Fruit fly (Drosophila melanogaster) whole organism, wandering third instar larva: ENCODE results near the gene mRpS25.

Experiments
- Dfd ChIP-seq: fragments of >200 bp; optimal IDR thresholded peaks from 2 replicates; lab custom pipeline; 2017; ENCODE audit warnings: missing biosample characterization, missing genetic modification characterization
- Hr78 ChIP-seq: fragments of >200 bp; optimal IDR thresholded peaks from 2 replicates; lab custom pipeline; 2017; ENCODE audit warnings: missing biosample characterization, missing genetic modification characterization
- Hr83 ChIP-seq: fragments of 200-300 bp; sonication (Bioruptor generic); optimal IDR thresholded peaks from 2 replicates; lab custom pipeline; 2016; ENCODE audit warnings: missing biosample characterization, mild to moderate bottlenecking, missing genetic modification characterization, moderate library complexity; ENCODE audit not compliant: poor library complexity, severe bottlenecking
- Mio ChIP-seq: sonication (Bioruptor generic); optimal IDR thresholded peaks from 2 replicates; lab custom pipeline; 2016; ENCODE audit warnings: missing biosample characterization, missing genetic modification characterization
- Sp1 ChIP-seq: fragments of 200-800 bp; sonication (Bioruptor generic); optimal IDR thresholded peaks from 3 replicates; lab custom pipeline; 2019; ENCODE audit warnings: missing biosample characterization, mild to moderate bottlenecking, missing genetic modification characterization, moderate library complexity
- br ChIP-seq: fragments of 200-800 bp; sonication (Bioruptor generic); optimal IDR thresholded peaks from 2 replicates; lab custom pipeline; 2016; ENCODE audit warnings: missing biosample characterization, missing genetic modification characterization
- psq ChIP-seq: fragments of 200-800 bp; sonication (Bioruptor generic); optimal IDR thresholded peaks from 3 replicates; lab custom pipeline; 2017; ENCODE audit warnings: missing biosample characterization, mild to moderate bottlenecking, missing genetic modification characterization, moderate library complexity
- usp ChIP-seq: fragments of >200 bp; optimal IDR thresholded peaks from 2 replicates; lab custom pipeline; 2017; ENCODE audit warnings: missing biosample characterization, missing genetic modification characterization

dm6 chrX:14622179-14622578 lies 39.4 kb upstream of the mRpS25 start:
- no peak for TF ChIP-seq psq (GFP tag; lab: Kevin White, UChicago)
- no peak for TF ChIP-seq usp (GFP tag; lab: Kevin White, UChicago)
- TF ChIP-seq Mio (GFP tag; lab: Kevin White, UChicago), result no peak
- no peak for TF ChIP-seq Dfd (GFP tag; lab: Kevin White, UChicago)
- no peak for TF ChIP-seq Hr78 (GFP tag; lab: Kevin White, UChicago)
- TF ChIP-seq br (GFP tag; lab: Kevin White, UChicago), result no peak
- TF ChIP-seq Sp1 (GFP tag; lab: Kevin White, UChicago), result no peak
- no peak for TF ChIP-seq Hr83 (GFP tag; lab: Kevin White, UChicago)
